Fruit fly (Drosophila melanogaster): Measurements from ENCODE around the gene HGTX.

- TF ChIP-seq GATAd (GFP tag; optimal IDR thresholded peaks at IDR 0.05) (no peak), Mio (GFP tag; optimal IDR thresholded peaks at IDR 0.05) (no peak), CG9705 (GFP tag; optimal IDR thresholded peaks at IDR 0.05) (no peak), foxo (GFP tag; optimal IDR thresholded peaks at IDR 0.05) (no peak)
Observed at dm6 chr3L:14607620-14608019, 8.3 kb upstream of the HGTX start.

Data from whole organism, wandering third instar larva.